Worm (Caenorhabditis elegans): ENCODE data around the gene srw-1.

DNA sequence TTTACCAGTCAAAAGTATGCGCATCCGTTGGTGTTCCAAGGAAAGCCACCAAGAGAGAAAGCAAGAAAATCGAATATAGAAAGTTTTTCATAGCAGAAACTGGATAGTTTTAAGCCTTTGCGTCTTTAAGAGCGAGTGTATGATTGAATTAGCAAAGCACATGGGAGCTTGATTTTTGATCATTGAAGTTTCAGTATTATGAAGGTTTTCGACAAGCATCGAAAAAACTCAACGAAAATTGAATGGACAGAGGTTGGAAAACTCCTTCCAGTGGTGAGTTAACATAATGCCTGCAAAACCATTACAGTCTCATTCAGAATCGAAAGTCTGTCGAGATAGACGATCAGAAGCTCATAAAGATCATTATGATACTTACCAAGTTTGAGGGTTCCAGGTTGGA lies 4.1 kb upstream of the srw-1 start, which contains the start of gene Y75B12B.13:
- no peak for TF ChIP-seq zag-1 (tag; optimal IDR thresholded peaks at IDR 0.05)
- TF ChIP-seq fkh-10 (GFP tag; optimal IDR thresholded peaks at IDR 0.05), result no peak
- TF ChIP-seq skn-1 (tag; optimal IDR thresholded peaks at IDR 0.05), result no peak
- no peak for TF ChIP-seq nhr-11 (tag; optimal IDR thresholded peaks at IDR 0.05)
- TF ChIP-seq ama-1 (optimal IDR thresholded peaks at IDR 0.05), result no peak
- TF ChIP-seq snpc-4 (tag; optimal IDR thresholded peaks at IDR 0.05), result no peak

Data from whole organism, L3 larva.